Worm (Caenorhabditis elegans) whole organism, L1 larva: ENCODE data around the gene C47E12.10.
A peak's percentile ranks its signal among the peaks of the same experiment; 100 is the strongest.

Source experiments
- C16A3.4 ChIP-seq: fragments of 150-350 bp; optimal IDR thresholded peaks from 2 replicates; lab custom pipeline; 2014; ENCODE audit warnings: missing biosample characterization, missing genetic modification characterization
- Y116A8C.19 ChIP-seq: sonication (generic microtip); optimal IDR thresholded peaks from 2 replicates; lab custom pipeline; 2016; ENCODE audit warnings: missing compliant biosample characterization, missing genetic modification characterization, borderline replicate concordance
- alr-1 ChIP-seq: fragments of 200-800 bp; sonication (Bioruptor generic); optimal IDR thresholded peaks from 2 replicates; lab custom pipeline; 2018; ENCODE audit warnings: borderline replicate concordance, mild to moderate bottlenecking, missing genetic modification characterization, missing compliant biosample characterization
- aly-2 ChIP-seq: fragments of 150-350 bp; optimal IDR thresholded peaks from 2 replicates; lab custom pipeline; 2014; ENCODE audit warnings: missing biosample characterization, missing genetic modification characterization
- blmp-1 ChIP-seq: fragments of 150-350 bp; optimal IDR thresholded peaks from 2 replicates; lab custom pipeline; 2014; ENCODE audit warnings: missing biosample characterization, missing genetic modification characterization
- dpl-1 ChIP-seq, 3 experiments: fragments of 150-350 bp in 2 of 3; sonication (generic microtip) in 1 of 3; optimal IDR thresholded peaks; 2 replicates each; lab custom pipeline; 2014 to 2017; ENCODE audit warnings: missing biosample characterization in 3 of 3, missing genetic modification characterization in 3 of 3, missing genetic modification reagents in 3 of 3
- efl-1 ChIP-seq, 4 experiments: fragments of 150-350 bp; optimal IDR thresholded peaks in 3 of 4; peaks in 1 of 4; 1 replicate in 1 of 4; 2 replicates in 3 of 4; lab custom pipeline; 2014; ENCODE audit warnings: missing biosample characterization in 2 of 4, missing genetic modification characterization in 2 of 4, missing genetic modification reagents in 2 of 4
- ets-5 ChIP-seq: fragments of 200-800 bp; sonication (Bioruptor generic); IDR thresholded peaks from 2 replicates; pipeline ENCODE4 v1.3.6; 2022; ENCODE audit warnings: missing genetic modification characterization, missing compliant biosample characterization
- grh-1 ChIP-seq: fragments of 200-800 bp; sonication (Bioruptor generic); IDR thresholded peaks from 2 replicates; pipeline ENCODE4 v1.3.6; 2022; ENCODE audit warnings: missing genetic modification reagents, missing genetic modification characterization, missing compliant biosample characterization
- lin-14 ChIP-seq: fragments of 200-800 bp; sonication (Bioruptor generic); optimal IDR thresholded peaks from 2 replicates; lab custom pipeline; 2018; ENCODE audit warnings: mild to moderate bottlenecking, missing genetic modification characterization, moderate library complexity, missing compliant biosample characterization
- lin-35 ChIP-seq, 2 experiments: fragments of 150-350 bp; optimal IDR thresholded peaks; 2 replicates each; lab custom pipeline; 2014; ENCODE audit warnings: missing biosample characterization in 2 of 2, missing genetic modification characterization in 2 of 2, missing genetic modification reagents in 2 of 2
- lir-3 ChIP-seq: sonication (generic microtip); optimal IDR thresholded peaks from 2 replicates; lab custom pipeline; 2016; ENCODE audit warnings: mild to moderate bottlenecking, missing genetic modification characterization, moderate library complexity, missing compliant biosample characterization; ENCODE audit not compliant: poor library complexity
- lsy-2 ChIP-seq, 2 experiments: fragments of 150-350 bp; optimal IDR thresholded peaks; 2 replicates each; lab custom pipeline; 2014; ENCODE audit warnings: missing biosample characterization in 2 of 2, missing genetic modification characterization in 2 of 2
- mdl-1 ChIP-seq, 2 experiments: fragments of 150-350 bp; optimal IDR thresholded peaks; 2 replicates each; lab custom pipeline; 2014 to 2017; ENCODE audit warnings: missing biosample characterization in 2 of 2, missing genetic modification characterization in 2 of 2, inconsistent platforms in 1 of 2
- mep-1 ChIP-seq: fragments of 150-350 bp; optimal IDR thresholded peaks from 2 replicates; lab custom pipeline; 2014; ENCODE audit warnings: missing biosample characterization, missing genetic modification characterization
- nhr-11 ChIP-seq: fragments of 150-350 bp; optimal IDR thresholded peaks from 2 replicates; lab custom pipeline; 2014; ENCODE audit warnings: missing biosample characterization, missing genetic modification characterization
- nhr-12 ChIP-seq: sonication (generic microtip); optimal IDR thresholded peaks from 2 replicates; lab custom pipeline; 2017; ENCODE audit warnings: missing biosample characterization, missing genetic modification characterization
- nhr-19 ChIP-seq: fragments of 200-800 bp; sonication (Bioruptor generic); conservative IDR thresholded peaks from 2 replicates; pipeline ENCODE4 v1.3.6; 2022; ENCODE audit warnings: missing genetic modification characterization, missing compliant biosample characterization
- nhr-20 ChIP-seq: sonication (generic microtip); optimal IDR thresholded peaks from 2 replicates; lab custom pipeline; 2016; ENCODE audit warnings: mild to moderate bottlenecking, missing genetic modification characterization, missing compliant biosample characterization
- nhr-28 ChIP-seq: fragments of 150-350 bp; optimal IDR thresholded peaks from 2 replicates; lab custom pipeline; 2014; ENCODE audit warnings: missing biosample characterization, missing genetic modification characterization
- nhr-47 ChIP-seq: sonication (generic microtip); optimal IDR thresholded peaks from 2 replicates; lab custom pipeline; 2016; ENCODE audit warnings: mild to moderate bottlenecking, missing genetic modification characterization, moderate library complexity, missing compliant biosample characterization
- nhr-71 ChIP-seq: sonication (generic microtip); optimal IDR thresholded peaks from 2 replicates; lab custom pipeline; 2016; ENCODE audit warnings: mild to moderate bottlenecking, missing genetic modification characterization, moderate library complexity, missing compliant biosample characterization
- nhr-85 ChIP-seq: sonication (generic microtip); peaks from one replicate; lab custom pipeline; 2016; ENCODE audit warnings: missing genetic modification characterization, inconsistent platforms, missing compliant biosample characterization
- nhr-90 ChIP-seq: sonication (generic microtip); optimal IDR thresholded peaks from 2 replicates; lab custom pipeline; 2016; ENCODE audit warnings: mild to moderate bottlenecking, missing genetic modification characterization, missing compliant biosample characterization; ENCODE audit not compliant: poor library complexity
- rnt-1 ChIP-seq: sonication (generic microtip); optimal IDR thresholded peaks from 2 replicates; lab custom pipeline; 2016; ENCODE audit warnings: mild to moderate bottlenecking, missing genetic modification characterization, moderate library complexity, missing compliant biosample characterization
- skn-1 ChIP-seq: fragments of 150-350 bp; optimal IDR thresholded peaks from 2 replicates; lab custom pipeline; 2014; ENCODE audit warnings: missing biosample characterization, missing genetic modification characterization
- snpc-4 ChIP-seq: fragments of 150-350 bp; optimal IDR thresholded peaks from 2 replicates; lab custom pipeline; 2014; ENCODE audit warnings: missing biosample characterization, missing genetic modification characterization
- snu-23 ChIP-seq: sonication (generic microtip); optimal IDR thresholded peaks from 2 replicates; lab custom pipeline; 2016; ENCODE audit warnings: missing genetic modification characterization, missing compliant biosample characterization
- sox-4 ChIP-seq: sonication (generic microtip); optimal IDR thresholded peaks from 2 replicates; lab custom pipeline; 2016; ENCODE audit warnings: missing genetic modification characterization, missing compliant biosample characterization
- swsn-7 ChIP-seq: sonication (generic microtip); optimal IDR thresholded peaks from 2 replicates; lab custom pipeline; 2016; ENCODE audit warnings: missing genetic modification characterization, missing compliant biosample characterization
- tlp-1 ChIP-seq: fragments of 150-350 bp; optimal IDR thresholded peaks from 2 replicates; lab custom pipeline; 2014; ENCODE audit warnings: missing biosample characterization, missing genetic modification characterization
- unc-130 ChIP-seq: fragments of 150-350 bp; optimal IDR thresholded peaks from 2 replicates; lab custom pipeline; 2017; ENCODE audit warnings: missing biosample characterization, missing genetic modification characterization, inconsistent platforms
- unc-86 ChIP-seq: sonication (generic microtip); optimal IDR thresholded peaks from 2 replicates; lab custom pipeline; 2016; ENCODE audit warnings: missing genetic modification characterization, missing compliant biosample characterization
- unc-98 ChIP-seq: fragments of 200-800 bp; sonication (Bioruptor generic); IDR thresholded peaks from 2 replicates; pipeline ENCODE4 v1.3.6; 2022; ENCODE audit warnings: missing genetic modification characterization, missing compliant biosample characterization
- xbp-1 ChIP-seq: sonication (generic microtip); optimal IDR thresholded peaks from 2 replicates; lab custom pipeline; 2016; ENCODE audit warnings: missing genetic modification characterization, missing compliant biosample characterization
- zag-1 ChIP-seq: fragments of 150-350 bp; optimal IDR thresholded peaks from 2 replicates; lab custom pipeline; 2014; ENCODE audit warnings: missing biosample characterization, missing genetic modification characterization
- ztf-4 ChIP-seq: fragments of 150-350 bp; optimal IDR thresholded peaks from 2 replicates; lab custom pipeline; 2014; ENCODE audit warnings: missing biosample characterization, missing genetic modification characterization

The C47E12.10 gene

ce11 chrIV:9977602-9978172 lies 5.1 kb downstream of the C47E12.10 start, which contains the start of gene dhp-2:
dhp-2 (plus strand) TSS chrIV:9978122.
- no peak for TF ChIP-seq ets-5
- TF ChIP-seq tlp-1 (tag; lab: Kevin White, UChicago), result no peak
- no peak for TF ChIP-seq ztf-4 (tag; lab: Kevin White, UChicago)
- no peak for TF ChIP-seq nhr-19 (GFP tag; lab: Robert Waterston, UW)
- no peak for TF ChIP-seq swsn-7 (tag; lab: Kevin White, UChicago)
- TF ChIP-seq lin-14 (GFP tag; lab: Kevin White, UChicago), result peak; percentile 35
- peak; percentile 13 for TF ChIP-seq rnt-1 (tag; lab: Kevin White, UChicago)
- no peak for TF ChIP-seq snu-23 (GFP tag; lab: Kevin White, UChicago)
- TF ChIP-seq lir-3 (tag; lab: Kevin White, UChicago), result no peak
- no peak for TF ChIP-seq mdl-1 (tag; optimal IDR thresholded peaks at IDR 0.05; lab: Kevin White, UChicago)
- TF ChIP-seq Y116A8C.19 (tag; lab: Kevin White, UChicago), result no peak
- no peak for TF ChIP-seq zag-1 (tag; lab: Kevin White, UChicago)
- TF ChIP-seq nhr-90 (tag; lab: Kevin White, UChicago), result no peak

- TF ChIP-seq dpl-1 (GFP tag; optimal IDR thresholded peaks at IDR 0.05; lab: Kevin White, UChicago), result peak in 1 of 3 experiments; percentile 30
- TF ChIP-seq unc-130 (tag; lab: Kevin White, UChicago), result no peak
- TF ChIP-seq efl-1 (optimal IDR thresholded peaks at IDR 0.05; lab: Kevin White, UChicago), result peak; percentile 3 to 29
- TF ChIP-seq efl-1 (GFP tag; optimal IDR thresholded peaks at IDR 0.05 in 1 of 2; lab: Kevin White, UChicago), result no peak
- no peak for TF ChIP-seq nhr-28 (tag; lab: Kevin White, UChicago)
- peak in 1 of 2 experiments; percentile 27 for TF ChIP-seq lin-35 (GFP tag; optimal IDR thresholded peaks at IDR 0.05; lab: Kevin White, UChicago)
- TF ChIP-seq mep-1 (tag; lab: Kevin White, UChicago), result peak; percentile 47
These were observed 9.7 kb downstream of the C47E12.10 start, which contains the start of gene rrp-1 for ce11 chrIV:9982226-9982794. rrp-1 (minus strand) TSS chrIV:9982276.

- TF ChIP-seq grh-1 (no peak), blmp-1 (tag; lab: Kevin White, UChicago) (peak; percentile 30)
These were observed 10.3 kb downstream of the C47E12.10 start, which contains the start of gene mam-2 for ce11 chrIV:9982895-9983294. mam-2 (plus strand) TSS chrIV:9983195.

- TF ChIP-seq nhr-12 (tag; lab: Kevin White, UChicago) (no peak), aly-2 (tag; lab: Kevin White, UChicago) (peak; percentile 61)
These were observed 16.8 kb downstream of the C47E12.10 start for ce11 chrIV:9989416-9989815.

ce11 chrIV:9993403-9994132 lies 21.0 kb downstream of the C47E12.10 start:
- TF ChIP-seq snu-23 (GFP tag; lab: Kevin White, UChicago) (no peak), blmp-1 (tag; lab: Kevin White, UChicago) (peak; percentile 48), skn-1 (tag; lab: Kevin White, UChicago) (peak; percentile 33)

- peak; percentile 52 for TF ChIP-seq ztf-4 (tag; lab: Kevin White, UChicago)
- no peak for TF ChIP-seq C16A3.4 (tag; lab: Kevin White, UChicago)
- peak in 1 of 2 experiments; percentile 48 for TF ChIP-seq lin-35 (GFP tag; optimal IDR thresholded peaks at IDR 0.05; lab: Kevin White, UChicago)
- TF ChIP-seq nhr-71, result peak; percentile 25
- peak in 1 of 2 experiments; percentile 26 for TF ChIP-seq lsy-2 (tag; optimal IDR thresholded peaks at IDR 0.05; lab: Kevin White, UChicago)
- no peak for TF ChIP-seq alr-1 (tag; lab: Kevin White, UChicago)
- peak; percentile 28 for TF ChIP-seq nhr-90 (tag; lab: Kevin White, UChicago)
- peak; percentile 60 for TF ChIP-seq nhr-85 (tag; lab: Kevin White, UChicago)
- no peak for TF ChIP-seq sox-4 (tag; lab: Kevin White, UChicago)
- peak in 1 of 3 experiments; percentile 51 for TF ChIP-seq dpl-1 (GFP tag; optimal IDR thresholded peaks at IDR 0.05; lab: Kevin White, UChicago)
- peak in 1 of 2 experiments; percentile 23 for TF ChIP-seq efl-1 (optimal IDR thresholded peaks at IDR 0.05; lab: Kevin White, UChicago)
- peak in 1 of 2 experiments; percentile 82 for TF ChIP-seq efl-1 (GFP tag; optimal IDR thresholded peaks at IDR 0.05 in 1 of 2; lab: Kevin White, UChicago)
- peak; percentile 8 for TF ChIP-seq xbp-1 (tag; lab: Kevin White, UChicago)
- TF ChIP-seq nhr-20 (tag; lab: Kevin White, UChicago), result peak; percentile 22
- TF ChIP-seq lin-14 (GFP tag; lab: Kevin White, UChicago), result peak; percentile 9
- TF ChIP-seq unc-98 (GFP tag; lab: Robert Waterston, UW), result no peak
- no peak for TF ChIP-seq snpc-4 (tag; lab: Kevin White, UChicago)
- no peak for TF ChIP-seq nhr-11 (tag; lab: Kevin White, UChicago)
- TF ChIP-seq nhr-47 (tag; lab: Kevin White, UChicago), result peak; percentile 13
- TF ChIP-seq unc-86, result no peak
These were observed 22.3 kb downstream of the C47E12.10 start, which contains the start of gene uba-1 for ce11 chrIV:9994895-9995394. uba-1 (minus strand) TSS chrIV:9994945.
